Fruit fly (Drosophila melanogaster) whole organism, embryonic: ENCODE measurements around the gene Etfb.

Source experiments
- CG10209 ChIP-seq: fragments of 200-800 bp; sonication (Bioruptor generic); optimal IDR thresholded peaks from 3 replicates; lab custom pipeline; 2017; ENCODE audit warnings: missing biosample characterization, mild to moderate bottlenecking, missing genetic modification characterization, missing genetic modification reagents
- CG14014 ChIP-seq: fragments of 200-800 bp; sonication (Bioruptor generic); IDR thresholded peaks from 2 replicates; pipeline ENCODE4 v1.3.6; 2022; ENCODE audit warnings: missing biosample characterization, missing genetic modification characterization
- CG1529 ChIP-seq: fragments of 200-800 bp; sonication (Bioruptor generic); optimal IDR thresholded peaks from 3 replicates; lab custom pipeline; 2018; ENCODE audit warnings: missing biosample characterization, missing genetic modification characterization
- CG18764 ChIP-seq: fragments of 200-800 bp; sonication (Bioruptor generic); optimal IDR thresholded peaks from 3 replicates; lab custom pipeline; 2016; ENCODE audit warnings: missing biosample characterization, missing genetic modification characterization
- CG31441 ChIP-seq: fragments of 200-800 bp; sonication (Bioruptor generic); IDR thresholded peaks from 2 replicates; pipeline ENCODE4 v1.3.6; 2022; ENCODE audit warnings: missing biosample characterization, missing genetic modification characterization
- CG32767 ChIP-seq: fragments of 200-800 bp; sonication (Bioruptor generic); IDR thresholded peaks from 2 replicates; pipeline ENCODE4 v1.3.6; 2022; ENCODE audit warnings: missing biosample characterization, missing genetic modification characterization
- CG3407 ChIP-seq: fragments of 200-800 bp; sonication (Bioruptor generic); optimal IDR thresholded peaks from 2 replicates; lab custom pipeline; 2018; ENCODE audit warnings: missing biosample characterization, mild to moderate bottlenecking, missing genetic modification characterization
- CG34376 ChIP-seq: fragments of 200-800 bp; sonication (Bioruptor generic); optimal IDR thresholded peaks from 2 replicates; lab custom pipeline; 2018; ENCODE audit warnings: missing biosample characterization, mild to moderate bottlenecking, missing genetic modification characterization
- CG4617 ChIP-seq: fragments of 200-800 bp; sonication (Bioruptor generic); optimal IDR thresholded peaks from 3 replicates; lab custom pipeline; 2016; ENCODE audit warnings: missing biosample characterization, missing genetic modification characterization, borderline replicate concordance
- CG6272 ChIP-seq: fragments of 200-800 bp; sonication (Bioruptor generic); IDR thresholded peaks from 2 replicates; pipeline ENCODE4 v1.3.6; 2022; ENCODE audit warnings: missing biosample characterization, missing genetic modification characterization
- CG6654 ChIP-seq: fragments of 200-800 bp; sonication (Bioruptor generic); optimal IDR thresholded peaks from 2 replicates; lab custom pipeline; 2017; ENCODE audit warnings: missing biosample characterization, mild to moderate bottlenecking, missing genetic modification characterization
- CG7745 ChIP-seq: fragments of 200-800 bp; sonication (Bioruptor generic); optimal IDR thresholded peaks from 2 replicates; lab custom pipeline; 2018; ENCODE audit warnings: missing biosample characterization, mild to moderate bottlenecking, missing genetic modification characterization, moderate library complexity
- CG7987 ChIP-seq: fragments of 200-800 bp; sonication (Bioruptor generic); optimal IDR thresholded peaks from 2 replicates; lab custom pipeline; 2018; ENCODE audit warnings: missing biosample characterization, mild to moderate bottlenecking, missing genetic modification characterization, moderate library complexity
- CG9817 ChIP-seq: fragments of 200-800 bp; sonication (Bioruptor generic); optimal IDR thresholded peaks from 2 replicates; lab custom pipeline; 2018; ENCODE audit warnings: missing biosample characterization, mild to moderate bottlenecking, missing genetic modification characterization, moderate library complexity
- CoRest ChIP-seq: fragments of 200-800 bp; sonication (Bioruptor generic); optimal IDR thresholded peaks from 3 replicates; lab custom pipeline; 2018; ENCODE audit warnings: missing biosample characterization, mild to moderate bottlenecking, missing genetic modification characterization, moderate library complexity
- Dbx ChIP-seq: fragments of 200-800 bp; sonication (Bioruptor generic); IDR thresholded peaks from 3 replicates; pipeline ENCODE4 v1.3.6; 2022; ENCODE audit warnings: missing biosample characterization, missing genetic modification characterization
- Dp ChIP-seq: fragments of 200-800 bp; sonication (Bioruptor generic); optimal IDR thresholded peaks from 2 replicates; lab custom pipeline; 2018; ENCODE audit warnings: missing biosample characterization, mild to moderate bottlenecking, missing genetic modification characterization, moderate library complexity
- Dref ChIP-seq: fragments of 200-800 bp; sonication (Bioruptor generic); IDR thresholded peaks from 2 replicates; pipeline ENCODE4 v1.3.6; 2022; ENCODE audit warnings: missing biosample characterization, missing genetic modification characterization
- E2f1 ChIP-seq: fragments of 200-800 bp; sonication (Bioruptor generic); IDR thresholded peaks from 2 replicates; pipeline ENCODE4 v1.3.6; 2022; ENCODE audit warnings: missing biosample characterization, missing genetic modification characterization
- Elba2 ChIP-seq: fragments of 200-800 bp; sonication (Bioruptor generic); optimal IDR thresholded peaks from 3 replicates; lab custom pipeline; 2016; ENCODE audit warnings: missing biosample characterization, missing genetic modification characterization
- Gug ChIP-seq: fragments of 200-800 bp; sonication (Bioruptor generic); IDR thresholded peaks from 4 replicates; pipeline ENCODE4 v1.3.6; 2022; ENCODE audit warnings: missing biosample characterization, missing genetic modification characterization
- Med ChIP-seq: fragments of 200-800 bp; sonication (Bioruptor generic); peaks from one replicate; lab custom pipeline; 2016; ENCODE audit warnings: missing biosample characterization, missing genetic modification characterization, mild to moderate bottlenecking, inconsistent platforms, moderate library complexity
- Meics ChIP-seq: fragments of 200-800 bp; sonication (Bioruptor generic); optimal IDR thresholded peaks from 2 replicates; lab custom pipeline; 2017; ENCODE audit warnings: missing biosample characterization, mild to moderate bottlenecking, missing genetic modification characterization
- Mes4 ChIP-seq: fragments of 200-800 bp; sonication (Bioruptor generic); optimal IDR thresholded peaks from 2 replicates; lab custom pipeline; 2016; ENCODE audit warnings: missing biosample characterization, missing genetic modification characterization
- Sox100B ChIP-seq: fragments of 200-800 bp; sonication (Bioruptor generic); optimal IDR thresholded peaks from 3 replicates; lab custom pipeline; 2018; ENCODE audit warnings: missing biosample characterization, mild to moderate bottlenecking, missing genetic modification characterization
- TFAM ChIP-seq: fragments of 200-800 bp; sonication (Bioruptor generic); optimal IDR thresholded peaks from 2 replicates; lab custom pipeline; 2017; ENCODE audit warnings: missing biosample characterization, missing genetic modification characterization, inconsistent platforms
- YL-1 ChIP-seq: fragments of 200-800 bp; sonication (Bioruptor generic); optimal IDR thresholded peaks from 3 replicates; lab custom pipeline; 2017; ENCODE audit warnings: missing biosample characterization, mild to moderate bottlenecking, missing genetic modification characterization
- amos ChIP-seq: fragments of 200-800 bp; sonication (Bioruptor generic); IDR thresholded peaks from 2 replicates; pipeline ENCODE4 v1.3.6; 2022; ENCODE audit warnings: missing biosample characterization, missing genetic modification characterization; ENCODE audit not compliant: partially characterized antibody
- ash1 ChIP-seq: fragments of 200-800 bp; sonication (Bioruptor generic); optimal IDR thresholded peaks from 2 replicates; lab custom pipeline; 2018; ENCODE audit warnings: missing biosample characterization, mild to moderate bottlenecking, missing genetic modification characterization
- bab2 ChIP-seq: fragments of 200-800 bp; sonication (Bioruptor generic); optimal IDR thresholded peaks from 2 replicates; lab custom pipeline; 2016; ENCODE audit warnings: missing biosample characterization, missing genetic modification characterization
- crp ChIP-seq, 2 experiments: fragments of 200-800 bp; sonication (Bioruptor generic); optimal IDR thresholded peaks; 2 replicates in 1 of 2; 3 replicates in 1 of 2; lab custom pipeline; 2017; ENCODE audit warnings: missing biosample characterization in 2 of 2, missing genetic modification characterization in 2 of 2, mild to moderate bottlenecking in 1 of 2, moderate library complexity in 1 of 2
- danr ChIP-seq: fragments of 200-800 bp; sonication (Bioruptor generic); IDR thresholded peaks from 2 replicates; pipeline ENCODE4 v1.3.6; 2022; ENCODE audit warnings: missing biosample characterization, missing genetic modification characterization
- dmrt11E ChIP-seq: fragments of 200-800 bp; sonication (Bioruptor generic); optimal IDR thresholded peaks from 3 replicates; lab custom pipeline; 2018; ENCODE audit warnings: missing biosample characterization, mild to moderate bottlenecking, missing genetic modification characterization, moderate library complexity
- dmrt99B ChIP-seq: fragments of 200-800 bp; sonication (Bioruptor generic); optimal IDR thresholded peaks from 2 replicates; lab custom pipeline; 2018; ENCODE audit warnings: missing biosample characterization, mild to moderate bottlenecking, missing genetic modification characterization, moderate library complexity
- emc ChIP-seq: fragments of 200-800 bp; sonication (Bioruptor generic); optimal IDR thresholded peaks from 2 replicates; lab custom pipeline; 2016; ENCODE audit warnings: missing biosample characterization, missing genetic modification characterization
- gce ChIP-seq: fragments of 200-800 bp; sonication (Bioruptor generic); IDR thresholded peaks from 3 replicates; pipeline ENCODE4 v1.3.6; 2022; ENCODE audit warnings: missing biosample characterization, missing genetic modification characterization
- gro ChIP-seq: fragments of 200-800 bp; sonication (Bioruptor generic); optimal IDR thresholded peaks from 2 replicates; lab custom pipeline; 2016; ENCODE audit warnings: missing biosample characterization, missing genetic modification characterization
- gsb ChIP-seq: fragments of 200-800 bp; sonication (Bioruptor generic); IDR thresholded peaks from 2 replicates; pipeline ENCODE4 v1.3.6; 2022; ENCODE audit warnings: missing biosample characterization, missing genetic modification characterization
- ham ChIP-seq: fragments of 200-800 bp; sonication (Bioruptor generic); IDR thresholded peaks from 2 replicates; pipeline ENCODE4 v1.3.6; 2022; ENCODE audit warnings: missing biosample characterization, missing genetic modification characterization
- hkb ChIP-seq, 2 experiments: fragments of 200-800 bp in 1 of 2; fragments of >200 bp in 1 of 2; sonication (Bioruptor generic) in 1 of 2; IDR thresholded peaks in 1 of 2; optimal IDR thresholded peaks in 1 of 2; 2 replicates each; pipeline versions ENCODE4 v1.3.6 to Lab custom; 2017 to 2022; ENCODE audit warnings: missing biosample characterization in 1 of 2, missing genetic modification characterization in 1 of 2
- jing ChIP-seq: fragments of 200-800 bp; sonication (Bioruptor generic); optimal IDR thresholded peaks from 2 replicates; lab custom pipeline; 2018; ENCODE audit warnings: missing biosample characterization, mild to moderate bottlenecking, missing genetic modification characterization
- kni ChIP-seq: fragments of 200-800 bp; sonication (Bioruptor generic); optimal IDR thresholded peaks from 3 replicates; lab custom pipeline; 2017; ENCODE audit warnings: mild to moderate bottlenecking, missing biosample characterization, missing genetic modification reagents, missing genetic modification characterization
- phol ChIP-seq: fragments of 200-800 bp; sonication (Bioruptor generic); optimal IDR thresholded peaks from 3 replicates; lab custom pipeline; 2018; ENCODE audit warnings: missing biosample characterization, mild to moderate bottlenecking, missing genetic modification characterization, moderate library complexity
- pita ChIP-seq: fragments of 200-800 bp; sonication (Bioruptor generic); optimal IDR thresholded peaks from 2 replicates; lab custom pipeline; 2017; ENCODE audit warnings: missing biosample characterization, mild to moderate bottlenecking, missing genetic modification characterization
- sc ChIP-seq, 3 experiments: fragments of >200 bp in 2 of 3; fragments of 200-800 bp in 1 of 3; sonication (Bioruptor generic) in 1 of 3; optimal IDR thresholded peaks; 2 replicates in 2 of 3; 3 replicates in 1 of 3; lab custom pipeline; 2017; ENCODE audit warnings: mild to moderate bottlenecking in 1 of 3, missing biosample characterization in 1 of 3, missing genetic modification characterization in 1 of 3, missing genetic modification reagents in 1 of 3
- scrt ChIP-seq: fragments of 200-800 bp; sonication (Bioruptor generic); optimal IDR thresholded peaks from 2 replicates; lab custom pipeline; 2018; ENCODE audit warnings: missing biosample characterization, mild to moderate bottlenecking, missing genetic modification characterization, moderate library complexity
- sima ChIP-seq: fragments of 200-800 bp; sonication (Bioruptor generic); optimal IDR thresholded peaks from 2 replicates; lab custom pipeline; 2016; ENCODE audit warnings: missing biosample characterization, missing genetic modification characterization
- sisA ChIP-seq: fragments of 200-800 bp; sonication (Bioruptor generic); IDR thresholded peaks from 2 replicates; pipeline ENCODE4 v1.3.6; 2022; ENCODE audit warnings: missing biosample characterization, missing genetic modification characterization
- z ChIP-seq: fragments of 200-800 bp; sonication (Bioruptor generic); IDR thresholded peaks from 3 replicates; pipeline ENCODE4 v1.3.6; 2022; ENCODE audit warnings: missing biosample characterization, missing genetic modification characterization

Etfb gene

DNA sequence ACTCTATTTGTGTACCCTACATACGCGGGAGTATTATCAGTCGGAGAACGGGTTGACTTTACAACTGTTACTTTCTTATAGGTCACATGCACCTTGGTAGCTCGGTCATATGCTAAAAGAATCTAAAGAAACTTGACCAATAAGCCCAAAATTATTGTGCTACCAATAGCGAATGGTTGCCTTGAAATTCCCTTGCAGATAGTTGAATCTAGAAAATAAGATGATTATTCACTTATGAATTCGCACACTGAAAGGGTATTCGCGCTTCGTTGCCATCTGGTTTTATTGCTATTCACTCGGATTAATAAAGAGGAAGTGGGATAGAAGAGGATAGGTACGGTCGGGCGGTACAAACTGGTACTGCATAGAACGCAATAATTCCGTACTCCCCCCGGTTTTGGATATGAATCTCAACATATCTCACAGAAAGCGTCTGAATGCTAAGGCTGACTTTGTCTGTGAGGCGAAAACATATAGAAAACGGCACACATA, 28.9 kb downstream of the Etfb start (continued):
- no peak for TF ChIP-seq TFAM (GFP tag; lab: Kevin White, UChicago)
- TF ChIP-seq CG7745 (tag; lab: Kevin White, UChicago), result no peak
- TF ChIP-seq CG31441 (GFP tag; lab: Robert Waterston, UW), result peak; percentile 54; the same call in 1 of the 2 replicates
- peak; percentile 67 for TF ChIP-seq dmrt99B (tag; lab: Kevin White, UChicago)
- TF ChIP-seq gce, result no peak
- TF ChIP-seq CoRest (tag; lab: Kevin White, UChicago), result peak; percentile 88
- TF ChIP-seq CG3407 (GFP tag; lab: Kevin White, UChicago), result peak; percentile 18
- no peak for TF ChIP-seq amos (GFP tag; lab: Robert Waterston, UW)
- no peak for TF ChIP-seq CG32767 (GFP tag; lab: Robert Waterston, UW)
- peak; percentile 68 for TF ChIP-seq emc (GFP tag; lab: Kevin White, UChicago)
- TF ChIP-seq Dbx (GFP tag; lab: Robert Waterston, UW), result peak; percentile 85
- TF ChIP-seq Elba2 (GFP tag; lab: Kevin White, UChicago), result peak; percentile 67
- peak; percentile 47 for TF ChIP-seq scrt (GFP tag; lab: Kevin White, UChicago)
- peak; percentile 72 for TF ChIP-seq Sox100B (GFP tag; lab: Kevin White, UChicago)
- TF ChIP-seq ash1 (GFP tag; lab: Kevin White, UChicago), result no peak
- TF ChIP-seq CG6654, result peak; percentile 39
- TF ChIP-seq phol (tag; lab: Kevin White, UChicago), result peak; percentile 67
- peak; percentile 0 for TF ChIP-seq CG7987 (GFP tag; lab: Kevin White, UChicago)
- peak; percentile 63; the same call in 1 of the 2 replicates for TF ChIP-seq E2f1 (GFP tag; lab: Robert Waterston, UW)
- TF ChIP-seq z (GFP tag; lab: Robert Waterston, UW), result no peak
- no peak for TF ChIP-seq gro (GFP tag; lab: Kevin White, UChicago)
- peak in 1 of 2 experiments; percentile 30 for TF ChIP-seq crp (GFP tag; optimal IDR thresholded peaks at IDR 0.05; lab: Kevin White, UChicago)
- peak; percentile 39 for TF ChIP-seq CG34376 (GFP tag; lab: Kevin White, UChicago)
- TF ChIP-seq Med (GFP tag; lab: Kevin White, UChicago), result peak; percentile 96
- TF ChIP-seq gsb (GFP tag; lab: Robert Waterston, UW), result peak; percentile 74
- no peak for TF ChIP-seq CG18764 (GFP tag; lab: Kevin White, UChicago)
- TF ChIP-seq sisA, result peak; percentile 77; the same call in 1 of the 2 replicates
- TF ChIP-seq CG9817, result peak; percentile 77
- peak; percentile 32 for TF ChIP-seq CG1529 (GFP tag; lab: Kevin White, UChicago)
- TF ChIP-seq dmrt11E (tag; lab: Kevin White, UChicago), result peak; percentile 28
- peak; percentile 19 for TF ChIP-seq CG4617
- no peak for TF ChIP-seq hkb (optimal IDR thresholded peaks at IDR 0.05; lab: Kevin White, UChicago)
- TF ChIP-seq hkb (GFP tag; IDR thresholded peaks at IDR 0.05; lab: Robert Waterston, UW), result peak; percentile 77
- no peak for TF ChIP-seq sima (GFP tag; lab: Kevin White, UChicago)
- TF ChIP-seq kni (GFP tag; lab: Kevin White, UChicago), result no peak
- peak; percentile 76 for TF ChIP-seq bab2 (GFP tag; lab: Kevin White, UChicago)
- peak; percentile 72 for TF ChIP-seq CG10209 (GFP tag; lab: Kevin White, UChicago)
- no peak for TF ChIP-seq YL-1 (GFP tag; lab: Kevin White, UChicago)
- peak; percentile 75 for TF ChIP-seq CG14014
- peak; percentile 72; the same call in 3 of the 4 replicates for TF ChIP-seq Gug
- no peak for TF ChIP-seq Dref (GFP tag; lab: Robert Waterston, UW)
- TF ChIP-seq ham (GFP tag; lab: Robert Waterston, UW), result peak; percentile 69; the same call in 1 of the 2 replicates
- TF ChIP-seq Dp (GFP tag; lab: Kevin White, UChicago), result no peak
- no peak for TF ChIP-seq sc (optimal IDR thresholded peaks at IDR 0.05; lab: Kevin White, UChicago)
- peak; percentile 20 for TF ChIP-seq sc (GFP tag; optimal IDR thresholded peaks at IDR 0.05; lab: Kevin White, UChicago)
- TF ChIP-seq CG6272 (GFP tag; lab: Robert Waterston, UW), result peak; percentile 21; the same call in 1 of the 2 replicates
- peak; percentile 52 for TF ChIP-seq jing (GFP tag; lab: Kevin White, UChicago)
- peak; percentile 61 for TF ChIP-seq Mes4 (GFP tag; lab: Kevin White, UChicago)
- TF ChIP-seq danr (GFP tag; lab: Robert Waterston, UW), result peak; percentile 48; the same call in 1 of the 2 replicates
- peak; percentile 76 for TF ChIP-seq Meics (GFP tag; lab: Kevin White, UChicago)
- TF ChIP-seq pita (GFP tag; lab: Kevin White, UChicago), result no peak
